Fruit fly (Drosophila melanogaster): ENCODE measurements around the gene Fpgs2.

The Fpgs2 gene

dm6 chr2L:3914655-3915054 lies 567 bp upstream of the Fpgs2 start:
- TF ChIP-seq CG4360 (GFP tag; IDR thresholded peaks at IDR 0.05): peak; percentile 76
- no peak for TF ChIP-seq CG12155 (GFP tag; optimal IDR thresholded peaks at IDR 0.05)
- no peak for TF ChIP-seq CG6175 (GFP tag; IDR thresholded peaks at IDR 0.05)
- peak; percentile 61 for TF ChIP-seq CG8478 (optimal IDR thresholded peaks at IDR 0.05)
- peak; percentile 88 for TF ChIP-seq Ets65A (GFP tag)

dm6 chr2L:3902760-3903159 lies 11.3 kb downstream of the Fpgs2 start, which contains the start of gene capu:
Gene capu, minus strand, starts transcription at chr2L:3902860.
- TF ChIP-seq CG5953 (GFP tag; IDR thresholded peaks at IDR 0.05) (no peak), Adf1 (GFP tag; IDR thresholded peaks at IDR 0.05) (no peak), fd96Cb (tag; optimal IDR thresholded peaks at IDR 0.05) (no peak), Mad (GFP tag; optimal IDR thresholded peaks at IDR 0.05) (no peak)

dm6 chr2L:3897529-3897928 lies 16.6 kb downstream of the Fpgs2 start:
- TF ChIP-seq Ptx1 (GFP tag; IDR thresholded peaks at IDR 0.05): no peak
- peak; percentile 90 for TF ChIP-seq CG8281 (tag; optimal IDR thresholded peaks at IDR 0.05)
- no peak for TF ChIP-seq row (GFP tag; IDR thresholded peaks at IDR 0.05)

dm6 chr2L:3896834-3897143 lies 17.3 kb downstream of the Fpgs2 start:
- TF ChIP-seq CG1233 (GFP tag; optimal IDR thresholded peaks at IDR 0.05) (peak; percentile 39), CG1603 (tag; optimal IDR thresholded peaks at IDR 0.05) (peak; percentile 2), C15 (GFP tag; IDR thresholded peaks at IDR 0.05) (no peak), CG13287 (GFP tag; IDR thresholded peaks at IDR 0.05; ENCODE audit: partially characterized antibody) (no peak), CG11560 (tag; IDR thresholded peaks at IDR 0.05) (peak; percentile 60; the same call in 2 of the 3 replicates), run (tag; optimal IDR thresholded peaks at IDR 0.05) (no peak), CG10209 (GFP tag; optimal IDR thresholded peaks at IDR 0.05) (peak; percentile 58), CG11504 (tag; optimal IDR thresholded peaks at IDR 0.05) (peak; percentile 71), CG4730 (GFP tag; IDR thresholded peaks at IDR 0.05) (peak; percentile 59), corto (GFP tag; optimal IDR thresholded peaks at IDR 0.05) (peak; percentile 81), Adf1 (GFP tag; IDR thresholded peaks at IDR 0.05) (peak; percentile 42), CG17802 (tag; optimal IDR thresholded peaks at IDR 0.05) (peak; percentile 1), lilli (GFP tag; optimal IDR thresholded peaks at IDR 0.05) (peak; percentile 59), Asciz (GFP tag; optimal IDR thresholded peaks at IDR 0.05) (peak; percentile 34), salm (tag; optimal IDR thresholded peaks at IDR 0.05) (no peak), pnt (GFP tag; optimal IDR thresholded peaks at IDR 0.05) (peak; percentile 6), CG13424 (tag; optimal IDR thresholded peaks at IDR 0.05) (peak; percentile 64), CG4617 (GFP tag; optimal IDR thresholded peaks at IDR 0.05; ENCODE audit: borderline replicate concordance) (no peak), Fer1 (GFP tag; optimal IDR thresholded peaks at IDR 0.05) (no peak), al (GFP tag; IDR thresholded peaks at IDR 0.05) (peak; percentile 74), Doc2 (GFP tag; IDR thresholded peaks at IDR 0.05) (no peak), psq (GFP tag; optimal IDR thresholded peaks at IDR 0.05) (no peak), dm (GFP tag; optimal IDR thresholded peaks at IDR 0.05) (peak; percentile 6), CG15011 (GFP tag; optimal IDR thresholded peaks at IDR 0.05) (peak; percentile 38), wek (GFP tag; optimal IDR thresholded peaks at IDR 0.05) (no peak), Rx (GFP tag; IDR thresholded peaks at IDR 0.05) (peak; percentile 65), hkb (optimal IDR thresholded peaks at IDR 0.05) (no peak), hkb (GFP tag; IDR thresholded peaks at IDR 0.05) (no peak), gce (GFP tag; IDR thresholded peaks at IDR 0.05) (peak; percentile 51; the same call in 1 of the 3 replicates), CG12071 (GFP tag; optimal IDR thresholded peaks at IDR 0.05) (peak; percentile 40), z (GFP tag; IDR thresholded peaks at IDR 0.05) (no peak), Chrac-16 (GFP tag; optimal IDR thresholded peaks at IDR 0.05) (peak; percentile 56), peb (GFP tag; IDR thresholded peaks at IDR 0.05) (peak; percentile 10; the same call in 1 of the 2 replicates), CG3726 (GFP tag; IDR thresholded peaks at IDR 0.05) (0 out of 3 replicates have a peak, but pooled peaks have one; percentile 31), CG18599 (GFP tag; optimal IDR thresholded peaks at IDR 0.05) (peak; percentile 82), ERR (GFP tag; optimal IDR thresholded peaks at IDR 0.05) (no peak), CG6813 (GFP tag; optimal IDR thresholded peaks at IDR 0.05) (peak; percentile 37)

Data from whole organism, embryonic.